Worm (Caenorhabditis elegans): ENCODE data around the gene scl-14.

The scl-14 gene

ce11 chrIV:13149276-13149675, 16.0 kb upstream of the scl-14 start, which contains the start of gene nlp-79:
Gene nlp-79 (plus strand): TSS chrIV:13149576.
- no peak for TF ChIP-seq sea-1 (GFP tag; conservative IDR thresholded peaks at IDR 0.05)
- no peak for TF ChIP-seq tbx-11 (GFP tag; IDR thresholded peaks at IDR 0.05)
- no peak for TF ChIP-seq pes-1 (GFP tag; IDR thresholded peaks at IDR 0.05)
- no peak for TF ChIP-seq tbx-37 (GFP tag; conservative IDR thresholded peaks at IDR 0.05)
- no peak for TF ChIP-seq ama-1 (optimal IDR thresholded peaks at IDR 0.05)
- no peak for TF ChIP-seq tra-4 (tag; optimal IDR thresholded peaks at IDR 0.05)
- TF ChIP-seq ets-7 (tag; optimal IDR thresholded peaks at IDR 0.05): no peak

- no peak for TF ChIP-seq sea-1 (GFP tag; conservative IDR thresholded peaks at IDR 0.05)
- TF ChIP-seq hmg-4 (GFP tag; optimal IDR thresholded peaks at IDR 0.05): no peak
- no peak for TF ChIP-seq ceh-36 (tag; optimal IDR thresholded peaks at IDR 0.05)
- TF ChIP-seq F13C5.2 (tag; optimal IDR thresholded peaks at IDR 0.05): no peak
- TF ChIP-seq scrt-1 (GFP tag; IDR thresholded peaks at IDR 0.05): no peak
- no peak for TF ChIP-seq tbx-37 (GFP tag; conservative IDR thresholded peaks at IDR 0.05)
- TF ChIP-seq ceh-13 (GFP tag; optimal IDR thresholded peaks at IDR 0.05): no peak
- TF ChIP-seq pes-1 (GFP tag; IDR thresholded peaks at IDR 0.05): no peak
- TF ChIP-seq B0310.2 (tag; optimal IDR thresholded peaks at IDR 0.05): no peak
- TF ChIP-seq tbx-11 (GFP tag; IDR thresholded peaks at IDR 0.05): no peak
- TF ChIP-seq hmbx-1 (tag; optimal IDR thresholded peaks at IDR 0.05): no peak
- no peak for TF ChIP-seq ama-1 (optimal IDR thresholded peaks at IDR 0.05)
Observed at ce11 chrIV:13154391-13155283, 10.6 kb upstream of the scl-14 start, which contains the start of the genes crld-1 and msh-5. Gene crld-1 (minus strand): TSS chrIV:13154441. Gene msh-5 (plus strand): TSS chrIV:13155233.

ce11 chrIV:13167534-13167933, 2.3 kb downstream of the scl-14 start:
- TF ChIP-seq pes-1 (GFP tag; IDR thresholded peaks at IDR 0.05) (no peak), B0310.2 (tag; optimal IDR thresholded peaks at IDR 0.05) (no peak), tbx-11 (GFP tag; IDR thresholded peaks at IDR 0.05) (no peak), tbx-37 (GFP tag; conservative IDR thresholded peaks at IDR 0.05) (no peak), ets-7 (tag; optimal IDR thresholded peaks at IDR 0.05) (no peak), sea-1 (GFP tag; conservative IDR thresholded peaks at IDR 0.05) (no peak), hmbx-1 (tag; optimal IDR thresholded peaks at IDR 0.05) (no peak), F13C5.2 (tag; optimal IDR thresholded peaks at IDR 0.05) (no peak), ceh-36 (tag; optimal IDR thresholded peaks at IDR 0.05) (no peak), tra-4 (tag; optimal IDR thresholded peaks at IDR 0.05) (no peak), ama-1 (optimal IDR thresholded peaks at IDR 0.05) (no peak), ceh-13 (GFP tag; optimal IDR thresholded peaks at IDR 0.05) (no peak)

ce11 chrIV:13170241-13170640, 5.0 kb downstream of the scl-14 start, which contains the start of gene nas-14:
Gene nas-14 (plus strand): TSS chrIV:13170541.
- TF ChIP-seq F13C5.2 (tag; optimal IDR thresholded peaks at IDR 0.05) (no peak), B0310.2 (tag; optimal IDR thresholded peaks at IDR 0.05) (no peak), tra-4 (tag; optimal IDR thresholded peaks at IDR 0.05) (no peak), ceh-13 (GFP tag; optimal IDR thresholded peaks at IDR 0.05) (no peak), tbx-11 (GFP tag; IDR thresholded peaks at IDR 0.05) (no peak), aly-1 (tag; optimal IDR thresholded peaks at IDR 0.05) (no peak), tbx-37 (GFP tag; conservative IDR thresholded peaks at IDR 0.05) (no peak), hnd-1 (tag; optimal IDR thresholded peaks at IDR 0.05) (no peak), ceh-36 (tag; optimal IDR thresholded peaks at IDR 0.05) (no peak), scrt-1 (GFP tag; IDR thresholded peaks at IDR 0.05) (no peak), ets-7 (tag; optimal IDR thresholded peaks at IDR 0.05) (no peak)

ce11 chrIV:13173359-13173758, 8.1 kb downstream of the scl-14 start:
- no peak for TF ChIP-seq aly-1 (tag; optimal IDR thresholded peaks at IDR 0.05)

- peak; percentile 8 for TF ChIP-seq F13C5.2 (tag; optimal IDR thresholded peaks at IDR 0.05)
- no peak for TF ChIP-seq hmbx-1 (tag; optimal IDR thresholded peaks at IDR 0.05)
- no peak for TF ChIP-seq tbx-11 (GFP tag; IDR thresholded peaks at IDR 0.05)
- TF ChIP-seq flt-1 (GFP tag; IDR thresholded peaks at IDR 0.05): no peak
Observed at ce11 chrIV:13179295-13179694, 14.0 kb downstream of the scl-14 start, which contains the start of gene lev-1. Gene lev-1 (minus strand): TSS chrIV:13179395.

ce11 chrIV:13180723-13181122, 15.4 kb downstream of the scl-14 start, which contains the start of gene F58D2.3:
Gene F58D2.3 (minus strand): TSS chrIV:13180823.
- TF ChIP-seq aly-1 (tag; optimal IDR thresholded peaks at IDR 0.05): no peak
- TF ChIP-seq tbx-11 (GFP tag; IDR thresholded peaks at IDR 0.05): no peak
- TF ChIP-seq hmbx-1 (tag; optimal IDR thresholded peaks at IDR 0.05): no peak
- no peak for TF ChIP-seq ceh-13 (GFP tag; optimal IDR thresholded peaks at IDR 0.05)
- no peak for TF ChIP-seq hnd-1 (tag; optimal IDR thresholded peaks at IDR 0.05)
- no peak for TF ChIP-seq hmg-4 (GFP tag; optimal IDR thresholded peaks at IDR 0.05)
- TF ChIP-seq B0310.2 (tag; optimal IDR thresholded peaks at IDR 0.05): no peak
- TF ChIP-seq scrt-1 (GFP tag; IDR thresholded peaks at IDR 0.05): no peak
- TF ChIP-seq sea-1 (GFP tag; conservative IDR thresholded peaks at IDR 0.05): no peak
- TF ChIP-seq flt-1 (GFP tag; IDR thresholded peaks at IDR 0.05): no peak
- no peak for TF ChIP-seq F13C5.2 (tag; optimal IDR thresholded peaks at IDR 0.05)
- no peak for TF ChIP-seq ets-7 (tag; optimal IDR thresholded peaks at IDR 0.05)
- TF ChIP-seq ama-1 (optimal IDR thresholded peaks at IDR 0.05): no peak
- TF ChIP-seq tra-4 (tag; optimal IDR thresholded peaks at IDR 0.05): no peak
- no peak for TF ChIP-seq tbx-37 (GFP tag; conservative IDR thresholded peaks at IDR 0.05)
- no peak for TF ChIP-seq ceh-36 (tag; optimal IDR thresholded peaks at IDR 0.05)
- no peak for TF ChIP-seq pes-1 (GFP tag; IDR thresholded peaks at IDR 0.05)

ce11 chrIV:13188959-13189358, 23.7 kb downstream of the scl-14 start, which contains the start of gene F58D2.4:
Gene F58D2.4 (minus strand): TSS chrIV:13189059.
- TF ChIP-seq ceh-36 (tag; optimal IDR thresholded peaks at IDR 0.05): no peak
- TF ChIP-seq ama-1 (optimal IDR thresholded peaks at IDR 0.05): no peak
- no peak for TF ChIP-seq tbx-11 (GFP tag; IDR thresholded peaks at IDR 0.05)
- no peak for TF ChIP-seq tra-4 (tag; optimal IDR thresholded peaks at IDR 0.05)
- no peak for TF ChIP-seq ets-7 (tag; optimal IDR thresholded peaks at IDR 0.05)
- TF ChIP-seq hmg-4 (GFP tag; optimal IDR thresholded peaks at IDR 0.05): no peak
- no peak for TF ChIP-seq pes-1 (GFP tag; IDR thresholded peaks at IDR 0.05)
- TF ChIP-seq tbx-37 (GFP tag; conservative IDR thresholded peaks at IDR 0.05): no peak
- TF ChIP-seq aly-1 (tag; optimal IDR thresholded peaks at IDR 0.05): no peak

All from whole organism, early embryonic.